Worm (Caenorhabditis elegans): ENCODE results near the gene C29E4.13.

Gene C29E4.13

ce11 chrIII:7878852-7879329 lies 49.6 kb downstream of the C29E4.13 start, which contains the start of gene sup-18:
TSS of gene sup-18 (minus strand) at chrIII:7878902.
- no peak for TF ChIP-seq npax-4 (tag; optimal IDR thresholded peaks at IDR 0.05)
- no peak for TF ChIP-seq ceh-2 (tag; optimal IDR thresholded peaks at IDR 0.05)
- TF ChIP-seq pat-9 (tag; optimal IDR thresholded peaks at IDR 0.05), result no peak
- no peak for TF ChIP-seq ceh-14 (tag; optimal IDR thresholded peaks at IDR 0.05)
- no peak for TF ChIP-seq unc-42 (tag; optimal IDR thresholded peaks at IDR 0.05)
- TF ChIP-seq hlh-8 (tag; optimal IDR thresholded peaks at IDR 0.05), result no peak
- no peak for TF ChIP-seq rnt-1 (tag; optimal IDR thresholded peaks at IDR 0.05)
- no peak for TF ChIP-seq ref-2 (tag; optimal IDR thresholded peaks at IDR 0.05)
- no peak for TF ChIP-seq ceh-31 (tag; optimal IDR thresholded peaks at IDR 0.05)
- no peak for TF ChIP-seq hlh-15 (tag; optimal IDR thresholded peaks at IDR 0.05)

ce11 chrIII:7877090-7877489 lies 51.4 kb downstream of the C29E4.13 start:
- TF ChIP-seq ceh-22 (tag; optimal IDR thresholded peaks at IDR 0.05) (no peak), Y22D7AL.16 (tag; optimal IDR thresholded peaks at IDR 0.05) (no peak), eyg-1 (tag; optimal IDR thresholded peaks at IDR 0.05) (no peak), ceh-2 (tag; optimal IDR thresholded peaks at IDR 0.05) (no peak), sox-4 (tag; optimal IDR thresholded peaks at IDR 0.05) (no peak), ceh-18 (tag; optimal IDR thresholded peaks at IDR 0.05) (no peak), pat-9 (tag; optimal IDR thresholded peaks at IDR 0.05) (no peak)
